Worm (Caenorhabditis elegans) whole organism, early embryonic: ENCODE results near the gene haly-1.

Experiments used
- aly-1 ChIP-seq: sonication (generic microtip); optimal IDR thresholded peaks from 2 replicates; lab custom pipeline; 2016; ENCODE audit warnings: missing genetic modification characterization, missing compliant biosample characterization
- ama-1 ChIP-seq: fragments of 150-350 bp; optimal IDR thresholded peaks from 2 replicates; lab custom pipeline; 2014
- ceh-36 ChIP-seq: sonication (generic microtip); optimal IDR thresholded peaks from 2 replicates; lab custom pipeline; 2016; ENCODE audit warnings: missing genetic modification characterization, inconsistent platforms, missing compliant biosample characterization
- ets-7 ChIP-seq: sonication (generic microtip); optimal IDR thresholded peaks from 2 replicates; lab custom pipeline; 2016; ENCODE audit warnings: missing genotype, missing genetic modification characterization, missing compliant biosample characterization
- hnd-1 ChIP-seq: sonication (generic microtip); optimal IDR thresholded peaks from 2 replicates; lab custom pipeline; 2016; ENCODE audit warnings: missing genetic modification characterization, missing compliant biosample characterization
- tbx-11 ChIP-seq: fragments of 200-800 bp; sonication (Bioruptor generic); IDR thresholded peaks from 2 replicates; pipeline ENCODE4 v1.3.6; 2022; ENCODE audit warnings: missing genetic modification characterization, missing compliant biosample characterization
- tra-4 ChIP-seq: sonication (generic microtip); optimal IDR thresholded peaks from 2 replicates; lab custom pipeline; 2017; ENCODE audit warnings: missing genetic modification characterization, missing compliant biosample characterization

DNA sequence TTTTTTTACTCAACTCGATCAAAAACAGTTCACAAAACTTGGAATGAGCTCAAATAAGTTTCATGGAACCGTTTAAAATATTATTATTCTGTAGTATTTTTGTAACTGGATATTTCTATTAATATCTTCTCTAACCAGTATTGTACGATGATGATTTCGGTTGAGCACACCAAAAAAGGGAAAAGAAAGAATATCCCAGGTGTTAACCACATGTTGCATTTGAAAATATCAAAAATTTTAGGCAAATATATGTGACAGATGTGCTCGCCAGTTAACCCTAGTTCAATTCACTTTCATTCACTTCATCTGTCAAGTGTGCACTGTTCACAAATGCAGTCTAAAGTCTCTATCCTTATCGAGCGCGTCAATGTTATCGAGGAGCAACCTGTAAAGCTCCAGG is 5.4 kb downstream of the haly-1 start, which contains the start of gene F47B10.4:
- TF ChIP-seq ama-1, result no peak
- TF ChIP-seq hnd-1 (tag; lab: Kevin White, UChicago), result no peak
- no peak for TF ChIP-seq ets-7 (tag; lab: Kevin White, UChicago)
- TF ChIP-seq tra-4 (tag; lab: Kevin White, UChicago), result no peak
- no peak for TF ChIP-seq tbx-11 (GFP tag; lab: Robert Waterston, UW)
- TF ChIP-seq ceh-36 (tag; lab: Kevin White, UChicago), result no peak
- no peak for TF ChIP-seq aly-1 (tag; lab: Kevin White, UChicago)
